Fruit fly (Drosophila melanogaster) whole organism, embryonic: Measurements from ENCODE around the gene CG33552.

Source experiments
- Bteb2 ChIP-seq: fragments of 200-800 bp; sonication (Bioruptor generic); optimal IDR thresholded peaks from 2 replicates; lab custom pipeline; 2016; ENCODE audit warnings: missing biosample characterization, missing genetic modification characterization
- CG10147 ChIP-seq: fragments of 200-800 bp; sonication (Bioruptor generic); optimal IDR thresholded peaks from 2 replicates; lab custom pipeline; 2019; ENCODE audit warnings: missing biosample characterization, mild to moderate bottlenecking, missing genetic modification characterization, moderate library complexity
- CG10209 ChIP-seq: fragments of 200-800 bp; sonication (Bioruptor generic); optimal IDR thresholded peaks from 3 replicates; lab custom pipeline; 2017; ENCODE audit warnings: missing biosample characterization, mild to moderate bottlenecking, missing genetic modification characterization, missing genetic modification reagents
- CG10321 ChIP-seq: fragments of 200-800 bp; sonication (Bioruptor generic); IDR thresholded peaks from 2 replicates; pipeline ENCODE4 v1.3.6; 2022; ENCODE audit warnings: missing biosample characterization, missing genetic modification characterization
- CG11398 ChIP-seq: fragments of 200-800 bp; sonication (Bioruptor generic); optimal IDR thresholded peaks from 2 replicates; lab custom pipeline; 2016; ENCODE audit warnings: missing biosample characterization, missing genetic modification characterization
- CG1602 ChIP-seq: fragments of 200-800 bp; sonication (Bioruptor generic); optimal IDR thresholded peaks from 3 replicates; lab custom pipeline; 2016; ENCODE audit warnings: missing biosample characterization, missing genetic modification characterization
- CG17361 ChIP-seq: fragments of 200-800 bp; sonication (Bioruptor generic); IDR thresholded peaks from 3 replicates; pipeline ENCODE4 v1.3.6; 2022; ENCODE audit warnings: missing biosample characterization, missing genetic modification characterization
- CG2678 ChIP-seq: fragments of 200-800 bp; sonication (Bioruptor generic); optimal IDR thresholded peaks from 3 replicates; lab custom pipeline; 2019; ENCODE audit warnings: missing biosample characterization, mild to moderate bottlenecking, missing genetic modification characterization, moderate library complexity
- CG31224 ChIP-seq: fragments of 200-800 bp; sonication (Bioruptor generic); IDR thresholded peaks from 2 replicates; pipeline ENCODE4 v1.3.6; 2022; ENCODE audit warnings: missing biosample characterization, missing genetic modification characterization
- CG3281 ChIP-seq: fragments of 200-800 bp; sonication (Bioruptor generic); optimal IDR thresholded peaks from 3 replicates; lab custom pipeline; 2017; ENCODE audit warnings: missing biosample characterization, mild to moderate bottlenecking, missing genetic modification characterization
- CG33557 ChIP-seq: fragments of 200-800 bp; sonication (Bioruptor generic); optimal IDR thresholded peaks from 2 replicates; lab custom pipeline; 2019; ENCODE audit warnings: missing biosample characterization, mild to moderate bottlenecking, missing genetic modification characterization, moderate library complexity
- CG3726 ChIP-seq: fragments of 200-800 bp; sonication (Bioruptor generic); IDR thresholded peaks from 3 replicates; pipeline ENCODE4, ENCODE4 v1.3.6; 2022; ENCODE audit warnings: missing biosample characterization, missing genetic modification characterization
- CG3847 ChIP-seq: fragments of 200-800 bp; sonication (Bioruptor generic); IDR thresholded peaks from 2 replicates; pipeline ENCODE4 v1.3.6; 2022; ENCODE audit warnings: missing biosample characterization, missing genetic modification characterization
- CG4854 ChIP-seq: fragments of 200-800 bp; sonication (Bioruptor generic); optimal IDR thresholded peaks from 2 replicates; lab custom pipeline; 2016; ENCODE audit warnings: missing biosample characterization, missing genetic modification characterization, inconsistent platforms
- CG8290 ChIP-seq, 3 experiments: fragments of 200-800 bp; sonication (Bioruptor generic); optimal IDR thresholded peaks; 2 replicates each; lab custom pipeline; 2016 to 2019; ENCODE audit warnings: missing biosample characterization in 3 of 3, missing genetic modification characterization in 3 of 3, mild to moderate bottlenecking in 2 of 3, moderate library complexity in 1 of 3
- CG9215 ChIP-seq: fragments of 200-800 bp; sonication (Bioruptor generic); IDR thresholded peaks from 2 replicates; pipeline ENCODE4 v1.3.6; 2022; ENCODE audit warnings: missing biosample characterization, missing genetic modification characterization
- Fer1 ChIP-seq: fragments of 200-800 bp; sonication (Bioruptor generic); optimal IDR thresholded peaks from 2 replicates; lab custom pipeline; 2017; ENCODE audit warnings: missing biosample characterization, mild to moderate bottlenecking, missing genetic modification characterization
- H15 ChIP-seq: fragments of 200-800 bp; sonication (Bioruptor generic); IDR thresholded peaks from 3 replicates; pipeline ENCODE4 v1.3.6; 2022; ENCODE audit warnings: missing biosample characterization, missing genetic modification characterization
- Hmr ChIP-seq: fragments of 200-800 bp; sonication (Bioruptor generic); optimal IDR thresholded peaks from 3 replicates; lab custom pipeline; 2017; ENCODE audit warnings: mild to moderate bottlenecking, missing biosample characterization, missing genetic modification reagents, missing genetic modification characterization
- Jarid2 ChIP-seq: fragments of 200-800 bp; sonication (Bioruptor generic); optimal IDR thresholded peaks from 3 replicates; lab custom pipeline; 2017; ENCODE audit warnings: mild to moderate bottlenecking, missing biosample characterization, missing genetic modification reagents, missing genetic modification characterization
- Lim3 ChIP-seq: fragments of 200-800 bp; sonication (Bioruptor generic); IDR thresholded peaks from 2 replicates; pipeline ENCODE4 v1.3.6; 2022; ENCODE audit warnings: missing biosample characterization, missing genetic modification characterization
- Mad ChIP-seq: fragments of 200-800 bp; sonication (Bioruptor generic); optimal IDR thresholded peaks from 2 replicates; lab custom pipeline; 2016; ENCODE audit warnings: missing biosample characterization, missing genetic modification characterization
- Med ChIP-seq: fragments of 200-800 bp; sonication (Bioruptor generic); peaks from one replicate; lab custom pipeline; 2016; ENCODE audit warnings: missing biosample characterization, missing genetic modification characterization, mild to moderate bottlenecking, inconsistent platforms, moderate library complexity
- NC2β ChIP-seq: fragments of 200-800 bp; sonication (Bioruptor generic); optimal IDR thresholded peaks from 2 replicates; lab custom pipeline; 2016; ENCODE audit warnings: missing biosample characterization, missing genetic modification characterization
- NK7.1 ChIP-seq: fragments of 200-800 bp; sonication (Bioruptor generic); optimal IDR thresholded peaks from 3 replicates; lab custom pipeline; 2016; ENCODE audit warnings: missing biosample characterization, missing genetic modification characterization
- Nf-YC ChIP-seq: fragments of 200-800 bp; optimal IDR thresholded peaks from 3 replicates; lab custom pipeline; 2019; ENCODE audit warnings: missing biosample characterization, mild to moderate bottlenecking, missing genetic modification characterization, moderate library complexity
- NfI ChIP-seq: fragments of 200-800 bp; sonication (Bioruptor generic); optimal IDR thresholded peaks from 3 replicates; lab custom pipeline; 2018; ENCODE audit warnings: missing biosample characterization, mild to moderate bottlenecking, missing genetic modification characterization, moderate library complexity
- PHDP ChIP-seq: fragments of 200-800 bp; sonication (Bioruptor generic); optimal IDR thresholded peaks from 3 replicates; lab custom pipeline; 2018; ENCODE audit warnings: missing biosample characterization, mild to moderate bottlenecking, missing genetic modification characterization, moderate library complexity
- Scr ChIP-seq: fragments of 200-800 bp; sonication (Bioruptor generic); IDR thresholded peaks from 2 replicates; pipeline ENCODE4 v1.3.6; 2022; ENCODE audit warnings: missing biosample characterization, missing genetic modification characterization; ENCODE audit not compliant: partially characterized antibody
- Sry-δ ChIP-seq: fragments of 200-800 bp; sonication (Bioruptor generic); optimal IDR thresholded peaks from 2 replicates; lab custom pipeline; 2016; ENCODE audit warnings: missing biosample characterization, missing genetic modification characterization
- Vsx1 ChIP-seq: fragments of 200-800 bp; sonication (Bioruptor generic); optimal IDR thresholded peaks from 2 replicates; lab custom pipeline; 2017; ENCODE audit warnings: missing biosample characterization, mild to moderate bottlenecking, missing genetic modification characterization, missing genetic modification reagents
- Xrp1 ChIP-seq: fragments of 200-800 bp; sonication (Bioruptor generic); IDR thresholded peaks from 2 replicates; pipeline ENCODE4 v1.3.6; 2022; ENCODE audit warnings: missing biosample characterization, missing genetic modification characterization
- ara ChIP-seq: fragments of 200-800 bp; sonication (Bioruptor generic); IDR thresholded peaks from 2 replicates; pipeline ENCODE4 v1.3.6; 2022; ENCODE audit warnings: missing biosample characterization, missing genetic modification characterization
- ato ChIP-seq: fragments of 200-800 bp; sonication (Bioruptor generic); IDR thresholded peaks from 2 replicates; pipeline ENCODE4 v1.3.6; 2022; ENCODE audit warnings: missing biosample characterization, missing genetic modification characterization; ENCODE audit not compliant: partially characterized antibody
- crol ChIP-seq: fragments of 200-800 bp; sonication (Bioruptor generic); IDR thresholded peaks from 2 replicates; pipeline ENCODE4 v1.3.6; 2022; ENCODE audit warnings: missing biosample characterization, missing genetic modification characterization
- dysf ChIP-seq: fragments of 200-800 bp; sonication (Bioruptor generic); IDR thresholded peaks from 3 replicates; pipeline ENCODE4 v1.3.6; 2022; ENCODE audit warnings: missing biosample characterization, missing genetic modification characterization
- gcm2 ChIP-seq: fragments of 200-800 bp; sonication (Bioruptor generic); optimal IDR thresholded peaks from 2 replicates; lab custom pipeline; 2016; ENCODE audit warnings: missing biosample characterization, missing genetic modification characterization
- grn ChIP-seq: fragments of 200-800 bp; sonication (Bioruptor generic); optimal IDR thresholded peaks from 3 replicates; lab custom pipeline; 2017; ENCODE audit warnings: missing biosample characterization, missing genetic modification characterization
- lola ChIP-seq, 3 experiments: fragments of >200 bp in 2 of 3; fragments of 200-800 bp in 1 of 3; sonication (Bioruptor generic) in 1 of 3; optimal IDR thresholded peaks; 2 replicates each; lab custom pipeline; 2017 to 2019; ENCODE audit warnings: missing biosample characterization in 3 of 3, missing genetic modification characterization in 3 of 3, mild to moderate bottlenecking in 1 of 3, moderate library complexity in 1 of 3
- repo ChIP-seq: fragments of 200-800 bp; sonication (Bioruptor generic); optimal IDR thresholded peaks from 2 replicates; lab custom pipeline; 2016; ENCODE audit warnings: missing biosample characterization, missing genetic modification characterization
- salm ChIP-seq: fragments of 200-800 bp; sonication (Bioruptor generic); optimal IDR thresholded peaks from 2 replicates; lab custom pipeline; 2018; ENCODE audit warnings: missing biosample characterization, mild to moderate bottlenecking, missing genetic modification characterization
- scrt ChIP-seq: fragments of 200-800 bp; sonication (Bioruptor generic); optimal IDR thresholded peaks from 2 replicates; lab custom pipeline; 2018; ENCODE audit warnings: missing biosample characterization, mild to moderate bottlenecking, missing genetic modification characterization, moderate library complexity
- slbo ChIP-seq: fragments of 200-800 bp; sonication (Bioruptor generic); IDR thresholded peaks from 2 replicates; pipeline ENCODE4 v1.3.6; 2022; ENCODE audit warnings: missing biosample characterization, missing genetic modification characterization
- sr ChIP-seq: fragments of 200-800 bp; sonication (Bioruptor generic); IDR thresholded peaks from 3 replicates; pipeline ENCODE4 v1.3.6; 2022; ENCODE audit warnings: missing biosample characterization, missing genetic modification characterization
- stwl ChIP-seq: fragments of 200-800 bp; sonication (Bioruptor generic); optimal IDR thresholded peaks from 3 replicates; lab custom pipeline; 2018; ENCODE audit warnings: missing biosample characterization, mild to moderate bottlenecking, missing genetic modification characterization, moderate library complexity
- unc-4 ChIP-seq: fragments of 200-800 bp; sonication (Bioruptor generic); IDR thresholded peaks from 2 replicates; pipeline ENCODE4 v1.3.6; 2022; ENCODE audit warnings: missing biosample characterization, missing genetic modification characterization; ENCODE audit not compliant: partially characterized antibody
- vnd ChIP-seq: fragments of 200-800 bp; sonication (Bioruptor generic); IDR thresholded peaks from 3 replicates; pipeline ENCODE4 v1.3.6; 2022; ENCODE audit warnings: missing biosample characterization, missing genetic modification characterization; ENCODE audit not compliant: partially characterized antibody

The CG33552 gene

dm6 chr2L:16719643-16720515 lies 37.6 kb downstream of the CG33552 start, which contains the start of gene Cyt-c-p (continued):
- TF ChIP-seq slbo (GFP tag; lab: Robert Waterston, UW) (0 out of 2 replicates have a peak, but pooled peaks have one; percentile 14), unc-4 (GFP tag; lab: Robert Waterston, UW) (peak; percentile 66), PHDP (tag; lab: Kevin White, UChicago) (peak; percentile 36), stwl (peak; percentile 78), Bteb2 (GFP tag; lab: Kevin White, UChicago) (peak; percentile 9), ara (GFP tag; lab: Robert Waterston, UW) (no peak), gcm2 (GFP tag; lab: Kevin White, UChicago) (peak; percentile 6), salm (tag; lab: Kevin White, UChicago) (peak; percentile 6), ato (no peak), grn (GFP tag; lab: Kevin White, UChicago) (peak; percentile 34), CG10209 (GFP tag; lab: Kevin White, UChicago) (peak; percentile 33), CG33557 (GFP tag; lab: Kevin White, UChicago) (peak; percentile 16), CG3847 (GFP tag; lab: Robert Waterston, UW) (peak; percentile 61), CG17361 (GFP tag; lab: Robert Waterston, UW) (0 out of 3 replicates have a peak, but pooled peaks have one; percentile 34), CG1602 (GFP tag; lab: Kevin White, UChicago) (no peak), Scr (GFP tag; lab: Robert Waterston, UW) (peak; percentile 68), crol (0 out of 2 replicates have a peak, but pooled peaks have one; percentile 20), CG3281 (GFP tag; lab: Kevin White, UChicago) (peak; percentile 47), repo (GFP tag; lab: Kevin White, UChicago) (no peak), Hmr (GFP tag; lab: Kevin White, UChicago) (peak; percentile 55), Fer1 (peak; percentile 31), vnd (0 out of 3 replicates have a peak, but pooled peaks have one; percentile 35), Med (GFP tag; lab: Kevin White, UChicago) (peak; percentile 89), CG4854 (peak; percentile 12), CG8290 (GFP tag; optimal IDR thresholded peaks at IDR 0.05; lab: Kevin White, UChicago) (peak; percentile 51), CG8290 (tag; optimal IDR thresholded peaks at IDR 0.05; lab: Kevin White, UChicago) (peak in 1 of 2 experiments; percentile 29), CG9215 (GFP tag; lab: Robert Waterston, UW) (no peak), CG3726 (GFP tag; lab: Robert Waterston, UW) (no peak), CG2678 (peak; percentile 38), Jarid2 (GFP tag; lab: Kevin White, UChicago) (peak; percentile 64), Vsx1 (GFP tag; lab: Kevin White, UChicago) (peak; percentile 17), NK7.1 (no peak), sr (GFP tag; lab: Robert Waterston, UW) (no peak), NC2β (GFP tag; lab: Kevin White, UChicago) (peak; percentile 35), CG10321 (GFP tag; lab: Robert Waterston, UW) (peak; percentile 11; the same call in 1 of the 2 replicates), CG11398 (no peak), NfI (GFP tag; lab: Kevin White, UChicago) (no peak), scrt (peak; percentile 53), CG10147 (GFP tag; lab: Kevin White, UChicago) (peak; percentile 43), Xrp1 (GFP tag; lab: Robert Waterston, UW) (no peak), dysf (GFP tag; lab: Robert Waterston, UW) (peak; percentile 12; the same call in 1 of the 3 replicates), Nf-YC (tag; lab: Kevin White, UChicago) (peak; percentile 55), lola (GFP tag; optimal IDR thresholded peaks at IDR 0.05; lab: Kevin White, UChicago) (peak in 1 of 3 experiments; percentile 3), Sry-δ (GFP tag; lab: Kevin White, UChicago) (peak; percentile 70), Mad (no peak), Lim3 (GFP tag; lab: Robert Waterston, UW) (no peak), H15 (GFP tag; lab: Robert Waterston, UW) (no peak), CG31224 (GFP tag; lab: Robert Waterston, UW) (no peak)
